Fruit fly (Drosophila melanogaster) whole organism, adult: ENCODE data around the gene nxf2.

Experiments
- Clk ChIP-seq: fragments of 200-800 bp; sonication (Bioruptor generic); optimal IDR thresholded peaks from 2 replicates; lab custom pipeline; 2017; ENCODE audit warnings: missing biosample characterization, missing genetic modification characterization
- toe ChIP-seq: fragments of 200-800 bp; sonication (Bioruptor generic); optimal IDR thresholded peaks from 2 replicates; lab custom pipeline; 2016; ENCODE audit warnings: missing biosample characterization, missing genetic modification characterization

DNA sequence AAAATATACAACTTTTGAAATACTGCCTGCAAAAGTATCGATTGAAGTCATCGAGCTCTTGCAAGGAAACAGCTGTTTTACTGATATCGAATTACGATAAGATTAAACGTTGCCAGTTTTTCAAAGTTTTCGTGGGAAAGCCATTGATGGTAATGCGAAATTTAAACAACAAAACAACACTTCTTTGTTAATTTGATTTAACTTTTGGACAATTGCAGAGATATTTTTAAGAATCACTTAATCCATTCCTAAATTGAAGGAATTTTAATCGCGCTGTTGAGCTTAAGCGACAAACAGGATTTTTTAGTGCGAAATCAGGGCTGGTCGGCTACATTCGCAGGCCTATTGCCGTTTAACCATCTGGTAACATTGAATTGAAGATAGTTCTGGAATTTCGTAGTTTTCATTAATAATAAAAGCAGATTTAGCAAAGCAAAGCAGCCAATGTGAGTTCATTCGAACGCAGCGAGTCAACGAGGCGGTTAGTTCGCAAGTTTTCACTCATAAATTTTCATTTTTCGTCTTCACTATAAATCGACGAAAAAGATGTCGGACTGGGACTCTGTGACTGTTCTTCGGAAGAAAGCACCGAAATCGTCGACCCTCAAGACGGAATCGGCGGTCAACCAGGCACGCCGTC lies 5.7 kb downstream of the nxf2 start, which contains the start of gene mbf1:
- TF ChIP-seq toe (no peak), Clk (no peak)
